Worm (Caenorhabditis elegans): ENCODE data around the gene ndua-5.

DNA sequence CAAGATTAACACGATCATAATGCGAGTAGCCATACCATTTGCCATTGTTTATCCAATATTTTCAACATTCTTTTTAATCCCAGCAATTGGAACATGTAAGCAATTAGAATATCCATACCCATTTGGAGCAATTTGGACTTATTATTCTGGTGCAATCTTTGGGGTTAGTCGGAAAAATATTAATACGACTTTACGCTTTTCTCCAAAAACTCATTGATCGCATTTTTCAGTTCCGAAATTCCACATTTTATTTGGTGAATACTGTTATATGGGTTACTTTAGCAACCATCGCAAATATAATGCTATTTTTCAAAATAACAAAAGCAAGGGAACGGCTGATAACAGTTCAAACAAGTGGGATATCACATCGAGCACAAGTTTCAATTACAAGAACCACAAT is 37.9 kb downstream of the ndua-5 start:
- TF ChIP-seq mep-1 (tag; optimal IDR thresholded peaks at IDR 0.05) (no peak), ces-1 (GFP tag; optimal IDR thresholded peaks at IDR 0.05) (no peak)

All from whole organism, L4 larva.